Worm (Caenorhabditis elegans) whole organism, late embryonic: ENCODE measurements around the gene pdzd-8.

ENCODE experiments used
- C38D4.7 ChIP-seq: fragments of 200-800 bp; sonication (Bioruptor generic); optimal IDR thresholded peaks from 2 replicates; lab custom pipeline; 2018; ENCODE audit warnings: mild to moderate bottlenecking, missing genetic modification characterization, moderate library complexity, missing compliant biosample characterization
- F13H6.1 ChIP-seq: sonication (generic microtip); optimal IDR thresholded peaks from 2 replicates; lab custom pipeline; 2016; ENCODE audit warnings: missing genetic modification characterization, missing compliant biosample characterization
- K02D7.2 ChIP-seq: sonication (generic microtip); optimal IDR thresholded peaks from 2 replicates; lab custom pipeline; 2017; ENCODE audit warnings: mild to moderate bottlenecking, missing genetic modification characterization, missing compliant biosample characterization
- K09A11.1 ChIP-seq: sonication (generic microtip); optimal IDR thresholded peaks from 2 replicates; lab custom pipeline; 2017; ENCODE audit warnings: antibody characterized with exemption, mild to moderate bottlenecking, missing genetic modification characterization, missing compliant biosample characterization; ENCODE audit not compliant: insufficient read depth
- ceh-18 ChIP-seq: sonication (generic microtip); optimal IDR thresholded peaks from 2 replicates; lab custom pipeline; 2016; ENCODE audit warnings: missing genetic modification characterization, missing compliant biosample characterization
- ceh-19 ChIP-seq: fragments of 200-800 bp; sonication (Bioruptor generic); optimal IDR thresholded peaks from 2 replicates; lab custom pipeline; 2018; ENCODE audit warnings: mild to moderate bottlenecking, missing genetic modification characterization, missing compliant biosample characterization
- ceh-2 ChIP-seq: sonication (generic microtip); optimal IDR thresholded peaks from 2 replicates; lab custom pipeline; 2016; ENCODE audit warnings: missing genotype, missing genetic modification characterization, missing compliant biosample characterization
- ceh-24 ChIP-seq: sonication (generic microtip); optimal IDR thresholded peaks from 2 replicates; lab custom pipeline; 2016; ENCODE audit warnings: mild to moderate bottlenecking, missing genetic modification characterization, missing compliant biosample characterization
- ceh-30 ChIP-seq: fragments of 150-350 bp; optimal IDR thresholded peaks from 2 replicates; lab custom pipeline; 2014; ENCODE audit warnings: missing biosample characterization, missing genetic modification characterization
- ceh-48 ChIP-seq: sonication (generic microtip); optimal IDR thresholded peaks from 2 replicates; lab custom pipeline; 2016; ENCODE audit warnings: missing genetic modification characterization, inconsistent platforms, missing compliant biosample characterization
- ceh-9 ChIP-seq: sonication (generic microtip); optimal IDR thresholded peaks from 2 replicates; lab custom pipeline; 2016; ENCODE audit warnings: mild to moderate bottlenecking, missing genetic modification characterization, inconsistent platforms, missing compliant biosample characterization
- che-1 ChIP-seq: sonication (generic microtip); optimal IDR thresholded peaks from 2 replicates; lab custom pipeline; 2016; ENCODE audit warnings: mild to moderate bottlenecking, missing genetic modification characterization, missing compliant biosample characterization
- dmd-4 ChIP-seq: sonication (generic microtip); optimal IDR thresholded peaks from 2 replicates; lab custom pipeline; 2016; ENCODE audit warnings: borderline replicate concordance, missing genetic modification characterization, missing compliant biosample characterization
- dve-1 ChIP-seq: sonication (generic microtip); optimal IDR thresholded peaks from 2 replicates; lab custom pipeline; 2017; ENCODE audit warnings: antibody characterized with exemption, mild to moderate bottlenecking, missing genetic modification characterization, missing compliant biosample characterization
- eyg-1 ChIP-seq: sonication (generic microtip); optimal IDR thresholded peaks from 2 replicates; lab custom pipeline; 2016; ENCODE audit warnings: missing genotype, missing genetic modification characterization, missing compliant biosample characterization
- fkh-10 ChIP-seq: fragments of 150-350 bp; optimal IDR thresholded peaks from 2 replicates; lab custom pipeline; 2014; ENCODE audit warnings: missing biosample characterization, missing genetic modification reagents, missing genetic modification characterization
- hlh-13 ChIP-seq: fragments of 200-800 bp; sonication (Bioruptor generic); optimal IDR thresholded peaks from 2 replicates; lab custom pipeline; 2018; ENCODE audit warnings: mild to moderate bottlenecking, missing genetic modification characterization, missing compliant biosample characterization
- hlh-30 ChIP-seq: sonication (generic microtip); optimal IDR thresholded peaks from 2 replicates; lab custom pipeline; 2017; ENCODE audit warnings: antibody characterized with exemption, missing genetic modification characterization, missing compliant biosample characterization; ENCODE audit not compliant: insufficient read depth
- hlh-6 ChIP-seq: sonication (generic microtip); optimal IDR thresholded peaks from 2 replicates; lab custom pipeline; 2016; ENCODE audit warnings: missing genotype, missing genetic modification characterization, missing compliant biosample characterization
- nfya-1 ChIP-seq: sonication (generic microtip); optimal IDR thresholded peaks from 2 replicates; lab custom pipeline; 2017; ENCODE audit warnings: missing genetic modification characterization, mild to moderate bottlenecking, missing compliant biosample characterization, antibody characterized with exemption, moderate library complexity
- nhr-11 ChIP-seq: fragments of 150-350 bp; optimal IDR thresholded peaks from 2 replicates; lab custom pipeline; 2014; ENCODE audit warnings: missing biosample characterization, missing genetic modification characterization
- npax-4 ChIP-seq: sonication (generic microtip); optimal IDR thresholded peaks from 2 replicates; lab custom pipeline; 2016; ENCODE audit warnings: missing genetic modification characterization, missing compliant biosample characterization
- pax-1 ChIP-seq: fragments of 150-350 bp; optimal IDR thresholded peaks from 2 replicates; lab custom pipeline; 2014; ENCODE audit warnings: missing biosample characterization, missing genetic modification characterization
- pha-4 ChIP-seq: fragments of 150-350 bp; optimal IDR thresholded peaks from 2 replicates; lab custom pipeline; 2018; ENCODE audit warnings: missing biosample characterization, missing genetic modification reagents, missing genetic modification characterization
- pros-1 ChIP-seq: fragments of 150-350 bp; optimal IDR thresholded peaks from 2 replicates; lab custom pipeline; 2014; ENCODE audit warnings: missing biosample characterization, missing genetic modification reagents, missing genetic modification characterization
- rnt-1 ChIP-seq: sonication (generic microtip); optimal IDR thresholded peaks from 2 replicates; lab custom pipeline; 2016; ENCODE audit warnings: missing genetic modification characterization, missing compliant biosample characterization
- sdc-2 ChIP-seq: sonication (generic microtip); optimal IDR thresholded peaks from 2 replicates; lab custom pipeline; 2016; ENCODE audit warnings: missing genotype, missing genetic modification characterization, missing compliant biosample characterization
- syd-9 ChIP-seq: sonication (generic microtip); optimal IDR thresholded peaks from 2 replicates; lab custom pipeline; 2016; ENCODE audit warnings: mild to moderate bottlenecking, missing genetic modification characterization, moderate library complexity, missing compliant biosample characterization
- tbx-2 ChIP-seq: sonication (generic microtip); optimal IDR thresholded peaks from 2 replicates; lab custom pipeline; 2016; ENCODE audit warnings: missing genetic modification characterization, missing compliant biosample characterization
- tbx-7 ChIP-seq: sonication (generic microtip); optimal IDR thresholded peaks from 2 replicates; lab custom pipeline; 2016; ENCODE audit warnings: missing genotype, missing genetic modification characterization, missing compliant biosample characterization
- unc-55 ChIP-seq: sonication (generic microtip); optimal IDR thresholded peaks from 2 replicates; lab custom pipeline; 2017; ENCODE audit warnings: missing biosample characterization, missing genetic modification reagents, missing genetic modification characterization
- unc-86 ChIP-seq: sonication (generic microtip); optimal IDR thresholded peaks from 2 replicates; lab custom pipeline; 2016; ENCODE audit warnings: missing genetic modification characterization, missing compliant biosample characterization
- ztf-16 ChIP-seq: sonication (generic microtip); optimal IDR thresholded peaks from 2 replicates; lab custom pipeline; 2017; ENCODE audit warnings: missing genetic modification characterization, missing compliant biosample characterization

The pdzd-8 gene

DNA sequence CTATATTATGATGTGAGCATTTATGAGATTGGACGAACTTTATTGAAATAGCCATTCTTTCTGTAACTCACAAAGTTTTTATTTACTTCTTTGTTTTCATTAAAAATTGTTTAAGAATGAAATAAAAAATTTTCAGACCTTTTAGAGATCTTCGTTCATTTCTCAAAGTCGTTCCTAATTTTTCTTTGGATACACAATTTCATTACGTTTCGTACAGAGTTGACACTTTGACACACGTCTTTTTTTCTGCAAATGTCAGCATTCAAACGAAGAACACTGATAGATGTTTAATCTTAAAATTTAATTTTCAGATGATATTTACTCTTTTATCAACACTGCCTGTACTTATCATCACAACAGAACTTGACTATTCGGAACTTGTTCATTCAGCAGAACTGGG, 41.2 kb downstream of the pdzd-8 start, which contains the start of gene acc-2:
Gene acc-2, plus strand, starts transcription at position 301 of the 400 bp plus-strand sequence.
- no peak for TF ChIP-seq che-1
- TF ChIP-seq npax-4 (tag; lab: Kevin White, UChicago), result no peak
- TF ChIP-seq nfya-1 (tag; lab: Kevin White, UChicago), result no peak
- no peak for TF ChIP-seq sdc-2 (tag; lab: Kevin White, UChicago)
- TF ChIP-seq pha-4 (tag; lab: Kevin White, UChicago), result no peak
- TF ChIP-seq ceh-19 (GFP tag; lab: Kevin White, UChicago), result no peak
- no peak for TF ChIP-seq C38D4.7 (GFP tag; lab: Kevin White, UChicago)
- TF ChIP-seq hlh-6 (tag; lab: Kevin White, UChicago), result no peak
- TF ChIP-seq ceh-2 (tag; lab: Kevin White, UChicago), result no peak
- no peak for TF ChIP-seq ztf-16 (tag; lab: Kevin White, UChicago)
- TF ChIP-seq ceh-30 (tag; lab: Kevin White, UChicago), result no peak
- no peak for TF ChIP-seq tbx-7 (tag; lab: Kevin White, UChicago)
- TF ChIP-seq fkh-10 (GFP tag; lab: Kevin White, UChicago), result no peak
- no peak for TF ChIP-seq unc-86 (tag; lab: Kevin White, UChicago)
- no peak for TF ChIP-seq ceh-9 (tag; lab: Kevin White, UChicago)
- TF ChIP-seq ceh-18 (tag; lab: Kevin White, UChicago), result no peak
- TF ChIP-seq hlh-13 (GFP tag; lab: Kevin White, UChicago), result no peak
- no peak for TF ChIP-seq ceh-48
- TF ChIP-seq pax-1 (tag; lab: Kevin White, UChicago), result no peak
- no peak for TF ChIP-seq dve-1

DNA sequence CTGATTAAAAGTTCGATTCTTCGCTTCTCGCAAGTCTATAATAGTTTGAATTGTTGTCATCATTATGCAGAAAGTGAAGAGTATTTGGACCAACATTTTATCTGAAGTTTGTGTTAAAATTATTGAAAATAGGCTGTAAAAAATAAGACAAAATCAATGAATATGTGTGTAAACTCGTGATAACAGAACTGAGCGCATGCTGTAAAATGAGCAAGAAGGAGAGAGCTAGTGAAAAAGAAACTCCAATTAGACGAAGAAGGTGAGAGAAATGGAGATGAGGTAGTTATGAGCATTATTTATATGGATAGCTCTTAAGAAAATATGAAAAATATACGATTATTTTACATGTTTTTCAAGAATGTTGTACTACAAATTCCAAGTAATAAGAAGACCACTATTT, 45.5 kb downstream of the pdzd-8 start, which contains the start of gene C53D6.4:
Gene C53D6.4, minus strand, starts transcription at position 101 of the 400 bp plus-strand sequence.
- no peak for TF ChIP-seq eyg-1
- no peak for TF ChIP-seq nhr-11
- TF ChIP-seq K02D7.2 (tag; lab: Kevin White, UChicago), result no peak
- no peak for TF ChIP-seq rnt-1 (tag; lab: Kevin White, UChicago)
- TF ChIP-seq F13H6.1 (tag; lab: Kevin White, UChicago), result no peak

DNA sequence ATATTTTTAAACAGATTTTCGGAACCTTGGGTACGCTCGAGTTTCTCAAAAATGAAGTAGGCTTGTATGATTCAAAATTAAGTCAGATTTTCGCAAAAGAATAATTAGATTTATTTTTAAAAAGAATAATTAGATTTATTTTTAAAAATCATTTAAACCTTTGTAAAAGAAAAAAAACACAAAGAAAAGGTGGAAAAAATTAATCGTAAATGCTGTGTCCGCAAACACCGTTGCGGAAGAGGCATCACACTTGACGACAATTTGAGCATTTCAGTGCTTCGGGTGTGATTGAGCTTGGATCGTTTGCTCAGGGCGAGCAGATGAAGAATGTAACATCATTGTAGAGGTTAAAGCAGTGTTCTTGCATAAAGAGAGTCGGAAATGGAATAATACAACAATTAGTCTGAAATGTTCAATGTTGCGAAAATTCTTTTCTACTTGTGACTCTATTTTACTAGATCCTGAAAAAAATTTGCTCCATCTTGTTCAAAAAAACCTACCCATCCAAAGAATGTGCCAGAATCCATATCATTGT, 46.0 kb downstream of the pdzd-8 start:
- TF ChIP-seq pros-1 (tag; lab: Kevin White, UChicago) (no peak), hlh-6 (tag; lab: Kevin White, UChicago) (no peak), hlh-30 (no peak), C38D4.7 (GFP tag; lab: Kevin White, UChicago) (no peak), K09A11.1 (no peak), tbx-7 (tag; lab: Kevin White, UChicago) (no peak)

DNA sequence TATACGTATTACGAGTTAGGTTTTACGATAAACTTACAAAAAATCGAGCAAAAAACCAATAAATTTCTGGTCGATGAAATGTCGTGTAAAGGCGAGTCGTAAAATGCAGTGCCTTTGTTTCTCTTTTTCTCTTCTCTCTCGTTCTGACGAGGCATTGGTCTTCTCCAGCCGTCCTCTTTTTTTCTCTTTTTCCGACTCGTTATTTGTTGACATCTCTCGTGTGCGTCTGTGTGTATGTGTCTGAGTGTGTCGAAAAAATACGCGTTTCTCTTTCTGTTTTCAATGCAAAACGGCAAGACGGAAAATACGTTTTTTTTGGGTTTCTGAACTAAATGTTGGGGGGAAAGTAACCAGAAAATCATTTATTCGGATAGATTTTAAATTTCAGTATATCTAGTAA, 57.2 kb downstream of the pdzd-8 start, which contains the start of gene C53D6.6:
Gene C53D6.6, minus strand, starts transcription at position 118 of the 400 bp plus-strand sequence.
- TF ChIP-seq ceh-24 (tag; lab: Kevin White, UChicago), result no peak
- no peak for TF ChIP-seq syd-9 (tag; lab: Kevin White, UChicago)
- TF ChIP-seq unc-55, result peak; percentile 46
- TF ChIP-seq tbx-2 (tag; lab: Kevin White, UChicago), result peak; percentile 39
- TF ChIP-seq dmd-4, result no peak
- TF ChIP-seq dve-1, result no peak
- peak; percentile 38 for TF ChIP-seq nfya-1 (tag; lab: Kevin White, UChicago)
